Worm (Caenorhabditis elegans): ENCODE data around the gene alg-1.

DNA sequence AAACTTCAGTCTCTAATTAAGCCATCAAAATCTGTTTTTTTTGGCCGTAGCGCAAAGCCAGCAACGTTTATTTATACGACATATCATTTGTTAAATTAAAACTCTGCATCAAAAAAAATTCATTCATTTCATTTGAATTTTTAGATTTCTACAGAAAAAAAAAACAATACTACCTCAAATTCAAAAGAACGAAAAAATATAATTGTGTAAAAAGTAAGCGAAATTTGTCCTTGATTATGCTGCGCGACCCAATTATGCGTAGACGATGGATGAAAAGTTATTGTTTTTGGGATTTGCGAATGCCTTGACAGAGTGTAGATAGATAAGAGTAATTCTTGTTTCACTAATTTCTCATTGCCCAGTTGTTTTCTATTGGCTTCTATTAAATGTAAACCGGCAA lies 14.3 kb downstream of the alg-1 start, which contains the start of gene F48F7.3:
- TF ChIP-seq ztf-11 (tag; optimal IDR thresholded peaks at IDR 0.05) (no peak), elt-1 (tag; optimal IDR thresholded peaks at IDR 0.05) (no peak), snpc-4 (tag; optimal IDR thresholded peaks at IDR 0.05) (no peak), nhr-11 (tag; optimal IDR thresholded peaks at IDR 0.05) (no peak), aly-2 (tag; optimal IDR thresholded peaks at IDR 0.05) (no peak), ceh-82 (tag; optimal IDR thresholded peaks at IDR 0.05) (no peak), C34F6.9 (tag; optimal IDR thresholded peaks at IDR 0.05) (no peak), unc-39 (tag; optimal IDR thresholded peaks at IDR 0.05) (no peak)

Measured in whole organism, L2 larva.